Fruit fly (Drosophila melanogaster) S2 (cell line): ENCODE data around the gene EAChm.

Experiments
- CG8478 ChIP-seq: fragments of >200 bp; optimal IDR thresholded peaks from 2 replicates; lab custom pipeline; 2018
- CTCF ChIP-seq, 2 experiments: fragments of >200 bp; optimal IDR thresholded peaks; 2 replicates each; lab custom pipeline; 2018

Gene EAChm

dm6 chr3L:15052390-15052789 lies 2.2 kb upstream of the EAChm start, which contains the start of gene CG13461:
TSS of gene CG13461 (minus strand) at chr3L:15052490.
- TF ChIP-seq CG8478 (lab: Kevin White, UChicago) = no peak
- no peak for TF ChIP-seq CTCF (optimal IDR thresholded peaks at IDR 0.05; lab: Kevin White, UChicago)

dm6 chr3L:15053251-15053650 lies 1.3 kb upstream of the EAChm start, which contains the start of gene CG43680:
TSS of gene CG43680 (minus strand) at chr3L:15053351.
- no peak for TF ChIP-seq CG8478 (lab: Kevin White, UChicago)
- no peak for TF ChIP-seq CTCF (optimal IDR thresholded peaks at IDR 0.05; lab: Kevin White, UChicago)

- TF ChIP-seq CTCF (optimal IDR thresholded peaks at IDR 0.05; lab: Kevin White, UChicago) = no peak
- TF ChIP-seq CG8478 (lab: Kevin White, UChicago) = no peak
Observed at dm6 chr3L:15054035-15054434, 542 bp upstream of the EAChm start, which contains the start of gene CG18649. TSS of gene CG18649 (minus strand) at chr3L:15054135.

- TF ChIP-seq CG8478 (lab: Kevin White, UChicago) (no peak), CTCF (optimal IDR thresholded peaks at IDR 0.05; lab: Kevin White, UChicago) (no peak)
Observed at dm6 chr3L:15061605-15062004, 7.0 kb downstream of the EAChm start, which contains the start of gene CG13460. TSS of gene CG13460 (minus strand) at chr3L:15061705.

- TF ChIP-seq CTCF (optimal IDR thresholded peaks at IDR 0.05; lab: Kevin White, UChicago) (no peak), CG8478 (lab: Kevin White, UChicago) (no peak)
Observed at dm6 chr3L:15064877-15065276, 10.3 kb downstream of the EAChm start, which contains the start of gene Sytbeta. TSS of gene Sytbeta (minus strand) at chr3L:15064977.

dm6 chr3L:15072149-15072548 lies 17.6 kb downstream of the EAChm start:
- TF ChIP-seq CTCF (optimal IDR thresholded peaks at IDR 0.05; lab: Kevin White, UChicago) = peak; percentile 53 to 68
- no peak for TF ChIP-seq CG8478 (lab: Kevin White, UChicago)

- TF ChIP-seq CG8478 (lab: Kevin White, UChicago) (no peak), CTCF (optimal IDR thresholded peaks at IDR 0.05; lab: Kevin White, UChicago) (no peak)
Observed at dm6 chr3L:15073680-15074079, 19.1 kb downstream of the EAChm start.

- TF ChIP-seq CTCF (optimal IDR thresholded peaks at IDR 0.05; lab: Kevin White, UChicago) (no peak), CG8478 (lab: Kevin White, UChicago) (no peak)
Observed at dm6 chr3L:15076380-15076779, 21.8 kb downstream of the EAChm start.

dm6 chr3L:15078347-15078746 lies 23.8 kb downstream of the EAChm start, which contains the start of gene Or71a:
TSS of gene Or71a (minus strand) at chr3L:15078447.
- TF ChIP-seq CTCF (optimal IDR thresholded peaks at IDR 0.05; lab: Kevin White, UChicago) (no peak), CG8478 (lab: Kevin White, UChicago) (no peak)

dm6 chr3L:15079278-15079677 lies 24.7 kb downstream of the EAChm start:
- TF ChIP-seq CTCF (optimal IDR thresholded peaks at IDR 0.05; lab: Kevin White, UChicago) (peak; percentile 7 to 11), CG8478 (lab: Kevin White, UChicago) (no peak)

- no peak for TF ChIP-seq CG8478 (lab: Kevin White, UChicago)
- TF ChIP-seq CTCF (optimal IDR thresholded peaks at IDR 0.05; lab: Kevin White, UChicago) = no peak
Observed at dm6 chr3L:15084288-15084687, 29.7 kb downstream of the EAChm start.

dm6 chr3L:15088285-15088684 lies 33.7 kb downstream of the EAChm start:
- no peak for TF ChIP-seq CTCF (optimal IDR thresholded peaks at IDR 0.05; lab: Kevin White, UChicago)

- TF ChIP-seq CG8478 (lab: Kevin White, UChicago) (no peak), CTCF (optimal IDR thresholded peaks at IDR 0.05; lab: Kevin White, UChicago) (no peak)
Observed at dm6 chr3L:15089083-15089704, 34.6 kb downstream of the EAChm start.

- TF ChIP-seq CTCF (optimal IDR thresholded peaks at IDR 0.05; lab: Kevin White, UChicago) (no peak), CG8478 (lab: Kevin White, UChicago) (no peak)
Observed at dm6 chr3L:15089887-15090679, 35.5 kb downstream of the EAChm start.

dm6 chr3L:15093929-15094588 lies 39.5 kb downstream of the EAChm start:
- no peak for TF ChIP-seq CTCF (optimal IDR thresholded peaks at IDR 0.05; lab: Kevin White, UChicago)
- no peak for TF ChIP-seq CG8478 (lab: Kevin White, UChicago)
